Fruit fly (Drosophila melanogaster): ENCODE results near the gene mip130.

mip130 gene

DNA sequence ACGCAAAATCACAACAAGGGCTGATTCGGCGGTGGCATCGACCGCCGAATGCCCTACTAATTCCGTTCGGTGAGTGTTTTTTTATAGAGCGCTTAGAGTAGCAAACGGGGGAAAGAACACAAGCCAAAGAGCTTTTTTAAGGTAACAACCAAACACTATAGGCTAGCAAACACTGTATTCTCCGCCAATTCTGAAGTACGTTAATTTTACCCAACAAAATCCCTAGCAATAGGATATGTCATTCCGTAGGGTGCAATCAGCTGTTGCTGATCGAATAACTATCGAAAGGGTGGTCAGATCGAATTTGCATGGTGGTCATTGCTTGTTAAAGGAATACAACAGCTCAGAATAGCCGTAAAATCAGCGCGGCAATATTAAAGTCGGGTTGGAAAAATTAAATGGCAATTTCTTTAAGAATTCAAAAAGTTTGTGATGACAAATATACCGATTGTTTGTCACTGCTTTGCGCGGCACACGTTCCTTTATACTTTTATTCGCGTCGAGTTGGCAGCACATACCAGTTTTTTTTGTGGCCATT, at the start of gene mip130 (continued):
- TF ChIP-seq CG4328 (GFP tag; optimal IDR thresholded peaks at IDR 0.05): no peak
- TF ChIP-seq ato (GFP tag; IDR thresholded peaks at IDR 0.05; ENCODE audit: partially characterized antibody): no peak
- no peak for TF ChIP-seq CG12104 (GFP tag; optimal IDR thresholded peaks at IDR 0.05)
- peak; percentile 31 to 40 for TF ChIP-seq dpn (GFP tag; optimal IDR thresholded peaks at IDR 0.05)
- TF ChIP-seq C15 (GFP tag; IDR thresholded peaks at IDR 0.05): no peak
- no peak for TF ChIP-seq nerfin-2 (GFP tag; IDR thresholded peaks at IDR 0.05; ENCODE audit: partially characterized antibody)
- TF ChIP-seq ssp (GFP tag; IDR thresholded peaks at IDR 0.05): peak; percentile 42; the same call in 1 of the 2 replicates
- peak; percentile 47 for TF ChIP-seq CG2116 (GFP tag; optimal IDR thresholded peaks at IDR 0.05)
- TF ChIP-seq da (GFP tag; optimal IDR thresholded peaks at IDR 0.05): no peak
- peak; percentile 35 to 85 for TF ChIP-seq crp (GFP tag; optimal IDR thresholded peaks at IDR 0.05)
- TF ChIP-seq grn (GFP tag; optimal IDR thresholded peaks at IDR 0.05): no peak
- TF ChIP-seq CG8924 (tag; optimal IDR thresholded peaks at IDR 0.05): peak; percentile 55
- TF ChIP-seq knrl (GFP tag; IDR thresholded peaks at IDR 0.05; ENCODE audit: partially characterized antibody): peak; percentile 74; the same call in 2 of the 3 replicates
- TF ChIP-seq CG8765 (GFP tag; IDR thresholded peaks at IDR 0.05): no peak
- TF ChIP-seq esg (GFP tag; conservative IDR thresholded peaks at IDR 0.05): peak; percentile 50
- TF ChIP-seq CG13287 (GFP tag; IDR thresholded peaks at IDR 0.05; ENCODE audit: partially characterized antibody): peak; percentile 81
- TF ChIP-seq CG7839 (tag; optimal IDR thresholded peaks at IDR 0.05): peak; percentile 66
- TF ChIP-seq CG10959 (GFP tag; IDR thresholded peaks at IDR 0.05): no peak
- TF ChIP-seq CG12219 (GFP tag; optimal IDR thresholded peaks at IDR 0.05): peak; percentile 41
- peak; percentile 73 for TF ChIP-seq CG6791 (GFP tag; IDR thresholded peaks at IDR 0.05; ENCODE audit: partially characterized antibody)
- no peak for TF ChIP-seq slou (GFP tag; optimal IDR thresholded peaks at IDR 0.05)
- peak; percentile 58 for TF ChIP-seq CG15269 (tag; optimal IDR thresholded peaks at IDR 0.05)
- TF ChIP-seq scrt (GFP tag; optimal IDR thresholded peaks at IDR 0.05): no peak
- TF ChIP-seq CrebB (tag; optimal IDR thresholded peaks at IDR 0.05): no peak
- TF ChIP-seq CG17186 (GFP tag; optimal IDR thresholded peaks at IDR 0.05): peak; percentile 7
- no peak for TF ChIP-seq CG8478 (optimal IDR thresholded peaks at IDR 0.05)
- no peak for TF ChIP-seq bab2 (GFP tag; optimal IDR thresholded peaks at IDR 0.05)
- no peak for TF ChIP-seq CG6272 (GFP tag; IDR thresholded peaks at IDR 0.05)
- TF ChIP-seq chinmo (GFP tag; IDR thresholded peaks at IDR 0.05; ENCODE audit: partially characterized antibody): 0 out of 4 replicates have a peak, but pooled peaks have one; percentile 32
- no peak for TF ChIP-seq CG33557 (GFP tag; optimal IDR thresholded peaks at IDR 0.05)
- TF ChIP-seq CG13894 (tag; optimal IDR thresholded peaks at IDR 0.05): no peak
- no peak for TF ChIP-seq CG7786 (GFP tag; optimal IDR thresholded peaks at IDR 0.05)
- TF ChIP-seq gro (GFP tag; optimal IDR thresholded peaks at IDR 0.05): no peak
- TF ChIP-seq CG17385 (GFP tag; optimal IDR thresholded peaks at IDR 0.05): peak; percentile 50
- TF ChIP-seq CG1792 (GFP tag; optimal IDR thresholded peaks at IDR 0.05): no peak
- no peak for TF ChIP-seq CG2199 (GFP tag; IDR thresholded peaks at IDR 0.05)
- peak; percentile 8 for TF ChIP-seq CG34376 (GFP tag; optimal IDR thresholded peaks at IDR 0.05)
- peak; percentile 40 for TF ChIP-seq CG15696 (tag; optimal IDR thresholded peaks at IDR 0.05)
- TF ChIP-seq D19A (tag; optimal IDR thresholded peaks at IDR 0.05): peak; percentile 91
- no peak for TF ChIP-seq Hr78 (GFP tag; optimal IDR thresholded peaks at IDR 0.05)
- TF ChIP-seq bsh (GFP tag; optimal IDR thresholded peaks at IDR 0.05): peak in 1 of 2 experiments; percentile 42
- no peak for TF ChIP-seq CG3065 (GFP tag; optimal IDR thresholded peaks at IDR 0.05)
- TF ChIP-seq fu2 (GFP tag; optimal IDR thresholded peaks at IDR 0.05): no peak
- no peak for TF ChIP-seq CG4707 (GFP tag; optimal IDR thresholded peaks at IDR 0.05)
- no peak for TF ChIP-seq CG16779 (GFP tag; IDR thresholded peaks at IDR 0.05)
- TF ChIP-seq Jarid2 (GFP tag; optimal IDR thresholded peaks at IDR 0.05): no peak
- no peak for TF ChIP-seq usp (GFP tag; optimal IDR thresholded peaks at IDR 0.05)
- TF ChIP-seq PHDP (tag; optimal IDR thresholded peaks at IDR 0.05): peak; percentile 41
- 0 out of 2 replicates have a peak, but pooled peaks have one; percentile 36 for TF ChIP-seq CG1024 (GFP tag; IDR thresholded peaks at IDR 0.05)
